Worm (Caenorhabditis elegans) whole organism, L2 larva: ENCODE measurements around the gene srv-5.
A peak's percentile ranks its signal among the peaks of the same experiment; 100 is the strongest.

Source experiments
- C34F6.9 ChIP-seq: fragments of 150-350 bp; optimal IDR thresholded peaks from 2 replicates; lab custom pipeline; 2014; ENCODE audit warnings: missing biosample characterization, missing genetic modification characterization
- F13H6.1 ChIP-seq: sonication (generic microtip); optimal IDR thresholded peaks from 2 replicates; lab custom pipeline; 2016; ENCODE audit warnings: missing genetic modification characterization, missing compliant biosample characterization
- R02D3.7 ChIP-seq: fragments of 150-350 bp; optimal IDR thresholded peaks from 2 replicates; lab custom pipeline; 2014; ENCODE audit warnings: missing biosample characterization, missing genetic modification characterization
- Y55F3AM.14 ChIP-seq: fragments of 200-800 bp; sonication (Bioruptor generic); optimal IDR thresholded peaks from 2 replicates; lab custom pipeline; 2018; ENCODE audit warnings: mild to moderate bottlenecking, missing genetic modification characterization, missing compliant biosample characterization
- ZK546.5 ChIP-seq: sonication (generic microtip); optimal IDR thresholded peaks from 2 replicates; lab custom pipeline; 2017; ENCODE audit warnings: missing biosample characterization, missing genetic modification characterization
- alr-1 ChIP-seq: fragments of 150-350 bp; optimal IDR thresholded peaks from 2 replicates; lab custom pipeline; 2014; ENCODE audit warnings: missing biosample characterization, missing genetic modification characterization
- ama-1 ChIP-seq: fragments of 150-350 bp; optimal IDR thresholded peaks from 2 replicates; lab custom pipeline; 2018; ENCODE audit warnings: inconsistent platforms
- ceh-82 ChIP-seq: fragments of 150-350 bp; optimal IDR thresholded peaks from 2 replicates; lab custom pipeline; 2014; ENCODE audit warnings: missing biosample characterization, missing genetic modification characterization
- crh-2 ChIP-seq: sonication (generic microtip); optimal IDR thresholded peaks from 2 replicates; lab custom pipeline; 2017; ENCODE audit warnings: missing biosample characterization, missing genetic modification characterization
- dmd-4 ChIP-seq: sonication (generic microtip); optimal IDR thresholded peaks from 2 replicates; lab custom pipeline; 2017; ENCODE audit warnings: missing biosample characterization, missing genetic modification characterization
- egl-27 ChIP-seq: sonication (generic microtip); optimal IDR thresholded peaks from 3 replicates; lab custom pipeline; 2017; ENCODE audit warnings: missing biosample characterization, missing genetic modification reagents, missing genetic modification characterization
- elt-1 ChIP-seq: fragments of 150-350 bp; optimal IDR thresholded peaks from 2 replicates; lab custom pipeline; 2014; ENCODE audit warnings: missing biosample characterization, missing genetic modification characterization
- elt-3 ChIP-seq: sonication (generic microtip); optimal IDR thresholded peaks from 2 replicates; lab custom pipeline; 2017; ENCODE audit warnings: missing biosample characterization, missing genetic modification characterization
- fos-1 ChIP-seq: fragments of 150-350 bp; optimal IDR thresholded peaks from 2 replicates; lab custom pipeline; 2014; ENCODE audit warnings: missing biosample characterization, missing genetic modification characterization
- gmeb-1 ChIP-seq: fragments of 150-350 bp; optimal IDR thresholded peaks from 2 replicates; lab custom pipeline; 2014; ENCODE audit warnings: missing biosample characterization, missing genetic modification characterization
- lin-13 ChIP-seq: fragments of 150-350 bp; optimal IDR thresholded peaks from 2 replicates; lab custom pipeline; 2014; ENCODE audit warnings: missing biosample characterization, missing genetic modification reagents, missing genetic modification characterization
- lin-39 ChIP-seq: fragments of 150-350 bp; optimal IDR thresholded peaks from 2 replicates; lab custom pipeline; 2014; ENCODE audit warnings: missing biosample characterization, missing genetic modification reagents, missing genetic modification characterization
- lsy-2 ChIP-seq, 2 experiments: fragments of 150-350 bp in 1 of 2; sonication (generic microtip) in 1 of 2; optimal IDR thresholded peaks; 2 replicates each; lab custom pipeline; 2014 to 2017; ENCODE audit warnings: missing biosample characterization in 2 of 2, missing genetic modification characterization in 2 of 2
- mbf-1 ChIP-seq: sonication (generic microtip); optimal IDR thresholded peaks from 2 replicates; lab custom pipeline; 2017; ENCODE audit warnings: missing biosample characterization, missing genetic modification characterization
- mdl-1 ChIP-seq, 2 experiments: fragments of 150-350 bp in 1 of 2; sonication (generic microtip) in 1 of 2; optimal IDR thresholded peaks; 2 replicates each; lab custom pipeline; 2017; ENCODE audit warnings: missing biosample characterization in 2 of 2, missing genetic modification characterization in 2 of 2
- nhr-10 ChIP-seq: sonication (generic microtip); optimal IDR thresholded peaks from 2 replicates; lab custom pipeline; 2017; ENCODE audit warnings: missing biosample characterization, missing genetic modification characterization
- nhr-11 ChIP-seq: fragments of 150-350 bp; optimal IDR thresholded peaks from 2 replicates; lab custom pipeline; 2014; ENCODE audit warnings: missing biosample characterization, missing genetic modification characterization
- nhr-12 ChIP-seq: fragments of 150-350 bp; optimal IDR thresholded peaks from 2 replicates; lab custom pipeline; 2014; ENCODE audit warnings: missing biosample characterization, missing genetic modification characterization
- nhr-129 ChIP-seq: fragments of 150-350 bp; optimal IDR thresholded peaks from 2 replicates; lab custom pipeline; 2014; ENCODE audit warnings: missing biosample characterization, missing genetic modification characterization
- nhr-21 ChIP-seq: fragments of 150-350 bp; optimal IDR thresholded peaks from 2 replicates; lab custom pipeline; 2014; ENCODE audit warnings: missing biosample characterization, missing genetic modification characterization
- nhr-25 ChIP-seq: fragments of 150-350 bp; sonication (generic microtip); optimal IDR thresholded peaks from 3 replicates; lab custom pipeline; 2014; ENCODE audit warnings: missing biosample characterization, missing genetic modification characterization
- nhr-6 ChIP-seq: fragments of 150-350 bp; optimal IDR thresholded peaks from 2 replicates; lab custom pipeline; 2014; ENCODE audit warnings: missing biosample characterization, missing genetic modification characterization
- peb-1 ChIP-seq: fragments of 150-350 bp; optimal IDR thresholded peaks from 2 replicates; lab custom pipeline; 2014; ENCODE audit warnings: missing biosample characterization, missing genetic modification characterization
- sem-4 ChIP-seq: fragments of 150-350 bp; optimal IDR thresholded peaks from 2 replicates; lab custom pipeline; 2014; ENCODE audit warnings: missing biosample characterization, missing genetic modification reagents, missing genetic modification characterization
- skn-1 ChIP-seq: sonication (generic microtip); optimal IDR thresholded peaks from 2 replicates; lab custom pipeline; 2017; ENCODE audit warnings: missing biosample characterization, missing genetic modification characterization
- sma-3 ChIP-seq: sonication (generic microtip); optimal IDR thresholded peaks from 2 replicates; lab custom pipeline; 2016; ENCODE audit warnings: missing genetic modification reagents, missing genetic modification characterization, missing compliant biosample characterization
- sma-9 ChIP-seq, 2 experiments: fragments of 150-350 bp in 1 of 2; sonication (generic microtip) in 1 of 2; optimal IDR thresholded peaks; 2 replicates each; lab custom pipeline; 2014 to 2016; ENCODE audit warnings: missing genetic modification characterization in 2 of 2, mild to moderate bottlenecking in 1 of 2, missing biosample characterization in 1 of 2, missing compliant biosample characterization in 1 of 2, missing genetic modification reagents in 1 of 2, moderate library complexity in 1 of 2
- unc-55 ChIP-seq: fragments of 150-350 bp; sonication (generic microtip); optimal IDR thresholded peaks from 3 replicates; lab custom pipeline; 2014; ENCODE audit warnings: missing biosample characterization, missing genetic modification reagents, missing genetic modification characterization
- unc-62 ChIP-seq: fragments of 150-350 bp; optimal IDR thresholded peaks from 2 replicates; lab custom pipeline; 2014; ENCODE audit warnings: missing biosample characterization, missing genetic modification reagents, missing genetic modification characterization
- zag-1 ChIP-seq: fragments of 150-350 bp; optimal IDR thresholded peaks from 2 replicates; lab custom pipeline; 2014; ENCODE audit warnings: missing biosample characterization, missing genetic modification characterization
- ztf-1 ChIP-seq: fragments of 200-800 bp; sonication (Bioruptor generic); conservative IDR thresholded peaks from 2 replicates; pipeline ENCODE4 v1.3.6; 2022; ENCODE audit warnings: missing genetic modification characterization, missing compliant biosample characterization
- ztf-11 ChIP-seq: sonication (generic microtip); optimal IDR thresholded peaks from 2 replicates; lab custom pipeline; 2017; ENCODE audit warnings: missing biosample characterization, missing genetic modification characterization
- ztf-4 ChIP-seq: fragments of 150-350 bp; optimal IDR thresholded peaks from 2 replicates; lab custom pipeline; 2014; ENCODE audit warnings: missing biosample characterization, missing genetic modification characterization

Gene srv-5

ce11 chrX:4215500-4216107, 36.5 kb upstream of the srv-5 start:
- no peak for TF ChIP-seq lin-39 (tag; lab: Kevin White, UChicago)
- TF ChIP-seq unc-62 = no peak
- no peak for TF ChIP-seq lsy-2 (tag; optimal IDR thresholded peaks at IDR 0.05; lab: Kevin White, UChicago)
- TF ChIP-seq sem-4 (tag; lab: Kevin White, UChicago) = no peak
- no peak for TF ChIP-seq nhr-10 (tag; lab: Kevin White, UChicago)
- no peak for TF ChIP-seq nhr-25 (tag; lab: Kevin White, UChicago)
- TF ChIP-seq gmeb-1 (tag; lab: Kevin White, UChicago) = peak; percentile 23
- TF ChIP-seq ztf-4 (tag; lab: Kevin White, UChicago) = no peak
- no peak for TF ChIP-seq ztf-1 (GFP tag; lab: Robert Waterston, UW)
- TF ChIP-seq ceh-82 (tag; lab: Kevin White, UChicago) = no peak
- no peak for TF ChIP-seq R02D3.7
- peak; percentile 37 for TF ChIP-seq fos-1 (tag; lab: Kevin White, UChicago)
- no peak for TF ChIP-seq skn-1 (tag; lab: Kevin White, UChicago)
- TF ChIP-seq sma-9 (GFP tag; optimal IDR thresholded peaks at IDR 0.05; lab: Kevin White, UChicago) = peak; percentile 13
- TF ChIP-seq sma-9 (tag; optimal IDR thresholded peaks at IDR 0.05; lab: Kevin White, UChicago) = no peak

DNA sequence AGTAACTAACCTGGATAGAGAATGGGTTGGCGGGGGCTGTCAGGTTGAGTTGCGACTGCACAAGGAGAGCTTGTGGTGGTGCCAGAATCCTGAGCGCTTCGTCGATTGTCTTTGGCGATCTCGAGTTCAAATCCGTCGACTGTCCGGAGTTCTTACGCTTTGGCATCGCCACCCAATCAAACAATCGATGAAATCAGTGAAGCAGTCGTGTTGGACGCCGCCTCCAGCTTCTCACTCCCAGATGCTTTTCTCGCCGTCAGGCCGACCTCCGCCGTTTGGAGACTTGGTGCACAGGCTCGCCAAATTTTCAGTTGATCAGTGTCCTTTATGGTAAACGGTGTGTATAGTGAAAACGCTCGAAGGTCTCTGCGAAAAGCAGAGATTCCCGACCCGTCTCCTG, 35.3 kb upstream of the srv-5 start, which contains the start of the genes F20B6.10 and hpk-1:
Gene F20B6.10 (minus strand): TSS at position 303 of the 400 bp plus-strand sequence.
Gene hpk-1 (minus strand): TSS at position 397 of the 400 bp plus-strand sequence.
- TF ChIP-seq Y55F3AM.14 = no peak
- TF ChIP-seq nhr-12 (tag; lab: Kevin White, UChicago) = no peak

DNA sequence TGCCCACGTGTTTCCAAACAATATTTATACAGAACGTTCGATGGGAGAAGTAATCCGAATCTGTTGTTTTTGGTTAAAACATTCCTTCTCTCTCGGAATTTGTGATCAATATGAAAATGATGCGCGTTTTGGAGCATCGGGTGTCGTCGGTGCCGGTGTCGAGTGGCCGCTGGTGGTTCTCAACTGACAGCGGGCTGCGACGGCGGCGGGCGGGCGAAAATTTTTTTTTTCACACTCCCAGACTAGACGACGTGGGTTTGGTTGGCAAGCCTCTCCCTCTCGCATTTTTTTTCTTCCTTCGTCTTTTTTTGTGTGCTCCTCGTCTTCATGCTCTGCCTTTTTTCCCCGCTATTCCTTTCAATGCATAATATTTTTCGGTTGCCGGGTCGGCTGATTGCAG, 34.0 kb upstream of the srv-5 start, which contains the start of gene W01H2.2:
Gene W01H2.2 (minus strand): TSS at position 285 of the 400 bp plus-strand sequence.
- TF ChIP-seq alr-1 = no peak
- no peak for TF ChIP-seq ztf-1 (GFP tag; lab: Robert Waterston, UW)
- no peak for TF ChIP-seq lin-13
- peak; percentile 8 for TF ChIP-seq unc-55 (GFP tag; lab: Kevin White, UChicago)
- no peak for TF ChIP-seq Y55F3AM.14
- no peak for TF ChIP-seq egl-27 (tag; lab: Kevin White, UChicago)
- no peak for TF ChIP-seq nhr-6
- TF ChIP-seq crh-2 (tag; lab: Kevin White, UChicago) = peak; percentile 7
- no peak for TF ChIP-seq skn-1 (tag; lab: Kevin White, UChicago)
- TF ChIP-seq nhr-12 (tag; lab: Kevin White, UChicago) = no peak
- TF ChIP-seq sma-3 (GFP tag; lab: Kevin White, UChicago) = no peak
- TF ChIP-seq ama-1 (lab: Kevin White, UChicago) = no peak
- TF ChIP-seq elt-3 (tag; lab: Kevin White, UChicago) = no peak

DNA sequence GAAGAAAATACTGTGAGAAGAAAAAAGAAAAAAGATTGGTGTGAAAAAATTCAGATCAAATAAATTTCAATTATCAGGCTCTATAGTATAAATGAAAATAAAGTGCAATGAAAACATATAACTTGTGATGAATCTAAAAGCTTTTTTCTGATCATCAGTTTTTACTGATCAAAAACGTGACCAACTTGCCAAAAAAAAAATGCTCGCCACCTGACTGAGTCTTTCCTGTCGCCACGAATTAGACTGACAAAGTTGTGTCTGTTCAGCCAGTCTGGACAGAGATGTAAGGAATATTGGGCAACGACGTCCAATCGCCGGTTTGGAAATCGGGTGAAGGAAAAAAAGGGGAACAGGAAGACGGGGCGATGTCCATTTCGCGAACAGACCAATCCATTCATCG, 32.7 kb upstream of the srv-5 start:
- TF ChIP-seq nhr-11 (tag; lab: Kevin White, UChicago) (no peak), C34F6.9 (peak; percentile 10), egl-27 (tag; lab: Kevin White, UChicago) (no peak), sem-4 (tag; lab: Kevin White, UChicago) (no peak), mdl-1 (tag; optimal IDR thresholded peaks at IDR 0.05; lab: Kevin White, UChicago) (no peak), zag-1 (tag; lab: Kevin White, UChicago) (no peak), elt-1 (tag; lab: Kevin White, UChicago) (no peak), ceh-82 (tag; lab: Kevin White, UChicago) (no peak), mbf-1 (tag; lab: Kevin White, UChicago) (no peak), ZK546.5 (no peak), dmd-4 (tag; lab: Kevin White, UChicago) (no peak), nhr-129 (tag; lab: Kevin White, UChicago) (peak; percentile 48), F13H6.1 (tag; lab: Kevin White, UChicago) (no peak), ztf-11 (tag; lab: Kevin White, UChicago) (no peak), skn-1 (tag; lab: Kevin White, UChicago) (no peak), crh-2 (tag; lab: Kevin White, UChicago) (peak; percentile 5), nhr-21 (tag; lab: Kevin White, UChicago) (no peak), lsy-2 (tag; optimal IDR thresholded peaks at IDR 0.05; lab: Kevin White, UChicago) (peak in 1 of 2 experiments; percentile 5), peb-1 (no peak), unc-55 (GFP tag; lab: Kevin White, UChicago) (no peak)
